Fruit fly (Drosophila melanogaster): ENCODE results near the gene CG6293.
A peak's percentile ranks its signal among the peaks of the same experiment; 100 is the strongest.

The CG6293 gene

DNA sequence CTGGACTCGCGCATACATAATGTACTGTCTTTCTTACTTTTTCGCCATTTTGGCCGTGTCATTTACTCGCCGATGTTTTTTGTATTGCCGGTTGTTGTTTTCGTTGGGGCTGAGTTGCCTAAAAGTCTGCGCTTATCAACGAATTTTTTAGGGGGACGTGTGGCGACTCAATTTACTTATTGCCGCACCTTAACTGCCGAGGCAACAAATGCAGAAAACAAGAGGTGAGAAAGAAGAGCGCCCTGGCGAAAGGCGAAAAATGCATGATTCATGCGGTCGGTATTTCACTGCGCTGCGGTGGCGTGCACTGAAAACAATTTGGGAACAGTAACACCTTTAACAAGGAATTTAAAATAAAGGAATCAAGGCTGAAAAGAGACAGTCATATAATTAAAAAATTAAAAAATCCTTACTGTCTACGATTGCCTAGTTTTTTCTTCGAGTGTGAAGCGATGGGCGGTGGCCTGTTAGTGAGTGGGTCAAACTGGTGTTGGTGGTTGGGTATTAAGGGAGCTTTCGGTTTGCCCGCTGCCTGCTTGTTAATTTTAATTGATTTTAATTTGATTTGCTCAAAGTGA is 42.5 kb downstream of the CG6293 start (continued):
- no peak for TF ChIP-seq Stat92E (GFP tag; optimal IDR thresholded peaks at IDR 0.05)
- TF ChIP-seq Dp (GFP tag; optimal IDR thresholded peaks at IDR 0.05), result no peak
- TF ChIP-seq ken (GFP tag; IDR thresholded peaks at IDR 0.05), result peak; percentile 84
- peak; percentile 66; the same call in 1 of the 3 replicates for TF ChIP-seq ase (GFP tag; IDR thresholded peaks at IDR 0.05)
- TF ChIP-seq amos (GFP tag; IDR thresholded peaks at IDR 0.05; ENCODE audit: partially characterized antibody), result no peak
- no peak for TF ChIP-seq Hr78 (GFP tag; optimal IDR thresholded peaks at IDR 0.05)
- peak; percentile 39 for TF ChIP-seq CG4854 (GFP tag; optimal IDR thresholded peaks at IDR 0.05)
- TF ChIP-seq Ets97D (GFP tag; optimal IDR thresholded peaks at IDR 0.05), result no peak
- peak; percentile 69 for TF ChIP-seq mam (GFP tag; optimal IDR thresholded peaks at IDR 0.05)
- peak; percentile 52 for TF ChIP-seq Dip3 (GFP tag; optimal IDR thresholded peaks at IDR 0.05)
- peak; percentile 78 for TF ChIP-seq CG11504 (tag; optimal IDR thresholded peaks at IDR 0.05)
- TF ChIP-seq ranshi (GFP tag; IDR thresholded peaks at IDR 0.05), result peak; percentile 69
- no peak for TF ChIP-seq Nf-YB (GFP tag; optimal IDR thresholded peaks at IDR 0.05)
- TF ChIP-seq z (GFP tag; IDR thresholded peaks at IDR 0.05), result no peak
- TF ChIP-seq Oli (tag; optimal IDR thresholded peaks at IDR 0.05), result peak; percentile 63
- TF ChIP-seq CG6272 (GFP tag; IDR thresholded peaks at IDR 0.05), result peak; percentile 48; the same call in 1 of the 2 replicates
- peak; percentile 85 for TF ChIP-seq Drgx (GFP tag; IDR thresholded peaks at IDR 0.05)
- peak; percentile 17 for TF ChIP-seq CG12659 (GFP tag; optimal IDR thresholded peaks at IDR 0.05)
- TF ChIP-seq HHEX (GFP tag; optimal IDR thresholded peaks at IDR 0.05), result peak; percentile 48
- TF ChIP-seq Six4 (GFP tag; optimal IDR thresholded peaks at IDR 0.05), result peak; percentile 26
- no peak for TF ChIP-seq crol (GFP tag; IDR thresholded peaks at IDR 0.05)
- TF ChIP-seq kah (GFP tag; optimal IDR thresholded peaks at IDR 0.05), result no peak
- TF ChIP-seq CG33213 (GFP tag; optimal IDR thresholded peaks at IDR 0.05), result no peak
- TF ChIP-seq Dll (GFP tag; IDR thresholded peaks at IDR 0.05; ENCODE audit: partially characterized antibody), result no peak
- TF ChIP-seq CG7928 (GFP tag; optimal IDR thresholded peaks at IDR 0.05), result no peak
- peak; percentile 21 for TF ChIP-seq CG8089 (GFP tag; optimal IDR thresholded peaks at IDR 0.05)
- no peak for TF ChIP-seq bbx (GFP tag; IDR thresholded peaks at IDR 0.05; ENCODE audit: partially characterized antibody)
- peak; percentile 43 for TF ChIP-seq MBD-R2 (GFP tag; IDR thresholded peaks at IDR 0.05)
- peak; percentile 32 for TF ChIP-seq CG18764 (GFP tag; optimal IDR thresholded peaks at IDR 0.05)
- no peak for TF ChIP-seq twi (tag; optimal IDR thresholded peaks at IDR 0.05)
- peak; percentile 28 for TF ChIP-seq schlank (tag; optimal IDR thresholded peaks at IDR 0.05)
- no peak for TF ChIP-seq MESR4 (GFP tag; optimal IDR thresholded peaks at IDR 0.05)
- TF ChIP-seq onecut (GFP tag; IDR thresholded peaks at IDR 0.05), result peak; percentile 37
- peak; percentile 59 for TF ChIP-seq bcd (GFP tag; optimal IDR thresholded peaks at IDR 0.05)
- TF ChIP-seq zen2 (GFP tag; IDR thresholded peaks at IDR 0.05; ENCODE audit: partially characterized antibody), result no peak
- peak; percentile 67 for TF ChIP-seq CG13424 (tag; optimal IDR thresholded peaks at IDR 0.05)
- TF ChIP-seq org-1 (GFP tag; optimal IDR thresholded peaks at IDR 0.05), result peak; percentile 0
- TF ChIP-seq CG4424 (GFP tag; optimal IDR thresholded peaks at IDR 0.05), result peak; percentile 37
- no peak for TF ChIP-seq CG31388 (GFP tag; optimal IDR thresholded peaks at IDR 0.05)
- TF ChIP-seq CG10979 (tag; optimal IDR thresholded peaks at IDR 0.05), result peak; percentile 56
- peak; percentile 63 for TF ChIP-seq NFAT (GFP tag; IDR thresholded peaks at IDR 0.05)
- peak; percentile 65 for TF ChIP-seq grau (tag; optimal IDR thresholded peaks at IDR 0.05)
- TF ChIP-seq CG3847 (GFP tag; IDR thresholded peaks at IDR 0.05), result peak; percentile 50
- TF ChIP-seq CG10654 (GFP tag; optimal IDR thresholded peaks at IDR 0.05), result peak; percentile 30
- peak; percentile 41 for TF ChIP-seq fd3F (GFP tag; optimal IDR thresholded peaks at IDR 0.05)
- peak; percentile 80 for TF ChIP-seq CG11456 (GFP tag; IDR thresholded peaks at IDR 0.05)
- TF ChIP-seq zf30C (GFP tag; optimal IDR thresholded peaks at IDR 0.05), result no peak
- TF ChIP-seq D (optimal IDR thresholded peaks at IDR 0.05), result no peak
- TF ChIP-seq D (GFP tag; optimal IDR thresholded peaks at IDR 0.05), result peak; percentile 32
- peak; percentile 32 for TF ChIP-seq Abd-B (GFP tag; optimal IDR thresholded peaks at IDR 0.05)

Data from whole organism, embryonic.